Worm (Caenorhabditis elegans) whole organism, L1 larva: ENCODE results near the gene ife-3.

Experiments
- C04F5.9 ChIP-seq: sonication (generic microtip); optimal IDR thresholded peaks from 2 replicates; lab custom pipeline; 2016; ENCODE audit warnings: missing genetic modification characterization, missing compliant biosample characterization
- F16B12.6 ChIP-seq: fragments of 150-350 bp; optimal IDR thresholded peaks from 2 replicates; lab custom pipeline; 2014; ENCODE audit warnings: missing biosample characterization, missing genetic modification characterization
- Y116A8C.19 ChIP-seq: sonication (generic microtip); optimal IDR thresholded peaks from 2 replicates; lab custom pipeline; 2016; ENCODE audit warnings: missing compliant biosample characterization, missing genetic modification characterization, borderline replicate concordance
- aha-1 ChIP-seq: fragments of 150-350 bp; optimal IDR thresholded peaks from 2 replicates; lab custom pipeline; 2014; ENCODE audit warnings: missing biosample characterization, missing genetic modification characterization
- alr-1 ChIP-seq: fragments of 200-800 bp; sonication (Bioruptor generic); optimal IDR thresholded peaks from 2 replicates; lab custom pipeline; 2018; ENCODE audit warnings: borderline replicate concordance, mild to moderate bottlenecking, missing genetic modification characterization, missing compliant biosample characterization
- aly-2 ChIP-seq: fragments of 150-350 bp; optimal IDR thresholded peaks from 2 replicates; lab custom pipeline; 2014; ENCODE audit warnings: missing biosample characterization, missing genetic modification characterization
- ama-1 ChIP-seq: fragments of 150-350 bp; optimal IDR thresholded peaks from 2 replicates; lab custom pipeline; 2014
- ceh-63 ChIP-seq: fragments of 200-800 bp; sonication (Bioruptor generic); optimal IDR thresholded peaks from 2 replicates; lab custom pipeline; 2018; ENCODE audit warnings: mild to moderate bottlenecking, missing genetic modification characterization, missing compliant biosample characterization
- ceh-8 ChIP-seq: fragments of 200-800 bp; sonication (Bioruptor generic); optimal IDR thresholded peaks from 2 replicates; lab custom pipeline; 2018; ENCODE audit warnings: mild to moderate bottlenecking, missing genetic modification characterization, moderate library complexity, missing compliant biosample characterization
- ceh-82 ChIP-seq, 3 experiments: fragments of 150-350 bp in 1 of 3; sonication (generic microtip) in 2 of 3; optimal IDR thresholded peaks; 2 replicates each; lab custom pipeline; 2014 to 2017; ENCODE audit warnings: missing biosample characterization in 3 of 3, missing genetic modification characterization in 3 of 3
- ceh-88 ChIP-seq: fragments of 200-800 bp; sonication (Bioruptor generic); IDR thresholded peaks from 2 replicates; pipeline ENCODE4 v1.3.6; 2022; ENCODE audit warnings: missing genetic modification characterization, missing compliant biosample characterization
- ceh-90 ChIP-seq: sonication (generic microtip); optimal IDR thresholded peaks from 2 replicates; lab custom pipeline; 2016; ENCODE audit warnings: missing genetic modification characterization, missing compliant biosample characterization
- dsc-1 ChIP-seq: sonication (generic microtip); optimal IDR thresholded peaks from 2 replicates; lab custom pipeline; 2016; ENCODE audit warnings: mild to moderate bottlenecking, missing genetic modification characterization, missing compliant biosample characterization
- egl-13 ChIP-seq: sonication (generic microtip); optimal IDR thresholded peaks from 2 replicates; lab custom pipeline; 2016; ENCODE audit warnings: missing genotype, missing genetic modification reagents, missing genetic modification characterization, missing compliant biosample characterization
- egl-27 ChIP-seq, 2 experiments: fragments of 150-350 bp in 1 of 2; sonication (generic microtip); optimal IDR thresholded peaks; 3 replicates each; lab custom pipeline; 2017 to 2018; ENCODE audit warnings: missing biosample characterization in 2 of 2, missing genetic modification characterization in 2 of 2, missing genetic modification reagents in 2 of 2
- fkh-4 ChIP-seq: sonication (generic microtip); optimal IDR thresholded peaks from 2 replicates; lab custom pipeline; 2016; ENCODE audit warnings: missing compliant biosample characterization, missing genetic modification characterization, borderline replicate concordance
- fkh-8 ChIP-seq: sonication (generic microtip); optimal IDR thresholded peaks from 2 replicates; lab custom pipeline; 2016; ENCODE audit warnings: mild to moderate bottlenecking, missing genetic modification characterization, missing compliant biosample characterization
- fos-1 ChIP-seq: fragments of 150-350 bp; optimal IDR thresholded peaks from 2 replicates; lab custom pipeline; 2014; ENCODE audit warnings: missing biosample characterization, missing genetic modification characterization
- grh-1 ChIP-seq: fragments of 200-800 bp; sonication (Bioruptor generic); IDR thresholded peaks from 2 replicates; pipeline ENCODE4 v1.3.6; 2022; ENCODE audit warnings: missing genetic modification reagents, missing genetic modification characterization, missing compliant biosample characterization
- hlh-4 ChIP-seq: sonication (generic microtip); optimal IDR thresholded peaks from 2 replicates; lab custom pipeline; 2016; ENCODE audit warnings: mild to moderate bottlenecking, missing genetic modification characterization, missing compliant biosample characterization
- hpl-2 ChIP-seq: fragments of 150-350 bp; optimal IDR thresholded peaks from 2 replicates; lab custom pipeline; 2014; ENCODE audit warnings: missing biosample characterization, missing genetic modification reagents, missing genetic modification characterization
- isw-1 ChIP-seq: fragments of 200-800 bp; sonication (Bioruptor generic); IDR thresholded peaks from 2 replicates; pipeline ENCODE4 v1.3.6; 2022; ENCODE audit warnings: missing genetic modification characterization, missing compliant biosample characterization
- jun-1 ChIP-seq: fragments of 150-350 bp; optimal IDR thresholded peaks from 2 replicates; lab custom pipeline; 2014; ENCODE audit warnings: missing biosample characterization, missing genetic modification reagents, missing genetic modification characterization
- lin-13 ChIP-seq: fragments of 150-350 bp; optimal IDR thresholded peaks from 2 replicates; lab custom pipeline; 2014; ENCODE audit warnings: missing biosample characterization, missing genetic modification reagents, missing genetic modification characterization
- lin-39 ChIP-seq: fragments of 150-350 bp; optimal IDR thresholded peaks from 2 replicates; lab custom pipeline; 2014; ENCODE audit warnings: missing biosample characterization, missing genetic modification reagents, missing genetic modification characterization
- lir-3 ChIP-seq: sonication (generic microtip); optimal IDR thresholded peaks from 2 replicates; lab custom pipeline; 2016; ENCODE audit warnings: mild to moderate bottlenecking, missing genetic modification characterization, moderate library complexity, missing compliant biosample characterization; ENCODE audit not compliant: poor library complexity
- lsy-2 ChIP-seq, 2 experiments: fragments of 150-350 bp; optimal IDR thresholded peaks; 2 replicates each; lab custom pipeline; 2014; ENCODE audit warnings: missing biosample characterization in 2 of 2, missing genetic modification characterization in 2 of 2
- mef-2 ChIP-seq: fragments of 150-350 bp; optimal IDR thresholded peaks from 2 replicates; lab custom pipeline; 2014; ENCODE audit warnings: missing biosample characterization, missing genetic modification characterization
- mep-1 ChIP-seq: fragments of 150-350 bp; optimal IDR thresholded peaks from 2 replicates; lab custom pipeline; 2014; ENCODE audit warnings: missing biosample characterization, missing genetic modification characterization
- nhr-11 ChIP-seq: fragments of 150-350 bp; optimal IDR thresholded peaks from 2 replicates; lab custom pipeline; 2014; ENCODE audit warnings: missing biosample characterization, missing genetic modification characterization
- nhr-12 ChIP-seq: sonication (generic microtip); optimal IDR thresholded peaks from 2 replicates; lab custom pipeline; 2017; ENCODE audit warnings: missing biosample characterization, missing genetic modification characterization
- nhr-19 ChIP-seq: fragments of 200-800 bp; sonication (Bioruptor generic); conservative IDR thresholded peaks from 2 replicates; pipeline ENCODE4 v1.3.6; 2022; ENCODE audit warnings: missing genetic modification characterization, missing compliant biosample characterization
- nhr-20 ChIP-seq: sonication (generic microtip); optimal IDR thresholded peaks from 2 replicates; lab custom pipeline; 2016; ENCODE audit warnings: mild to moderate bottlenecking, missing genetic modification characterization, missing compliant biosample characterization
- nhr-237 ChIP-seq: fragments of 150-350 bp; optimal IDR thresholded peaks from 2 replicates; lab custom pipeline; 2014; ENCODE audit warnings: missing biosample characterization, missing genetic modification characterization
- nhr-28 ChIP-seq: fragments of 150-350 bp; optimal IDR thresholded peaks from 2 replicates; lab custom pipeline; 2014; ENCODE audit warnings: missing biosample characterization, missing genetic modification characterization
- nhr-71 ChIP-seq: sonication (generic microtip); optimal IDR thresholded peaks from 2 replicates; lab custom pipeline; 2016; ENCODE audit warnings: mild to moderate bottlenecking, missing genetic modification characterization, moderate library complexity, missing compliant biosample characterization
- nhr-76 ChIP-seq: sonication (generic microtip); optimal IDR thresholded peaks from 2 replicates; lab custom pipeline; 2017; ENCODE audit warnings: missing biosample characterization, missing genetic modification characterization
- nhr-77 ChIP-seq: fragments of 150-350 bp; optimal IDR thresholded peaks from 2 replicates; lab custom pipeline; 2014; ENCODE audit warnings: missing biosample characterization, missing genetic modification characterization
- nhr-84 ChIP-seq: sonication (generic microtip); optimal IDR thresholded peaks from 2 replicates; lab custom pipeline; 2017; ENCODE audit warnings: missing biosample characterization, missing genetic modification characterization
- pag-3 ChIP-seq: sonication (generic microtip); optimal IDR thresholded peaks from 2 replicates; lab custom pipeline; 2017; ENCODE audit warnings: missing genetic modification characterization, mild to moderate bottlenecking, missing compliant biosample characterization, antibody characterized with exemption, borderline replicate concordance; ENCODE audit not compliant: insufficient read depth
- rnt-1 ChIP-seq: sonication (generic microtip); optimal IDR thresholded peaks from 2 replicates; lab custom pipeline; 2016; ENCODE audit warnings: mild to moderate bottlenecking, missing genetic modification characterization, moderate library complexity, missing compliant biosample characterization
- skn-1 ChIP-seq: fragments of 150-350 bp; optimal IDR thresholded peaks from 2 replicates; lab custom pipeline; 2014; ENCODE audit warnings: missing biosample characterization, missing genetic modification characterization
- snu-23 ChIP-seq: sonication (generic microtip); optimal IDR thresholded peaks from 2 replicates; lab custom pipeline; 2016; ENCODE audit warnings: missing genetic modification characterization, missing compliant biosample characterization
- sox-4 ChIP-seq: sonication (generic microtip); optimal IDR thresholded peaks from 2 replicates; lab custom pipeline; 2016; ENCODE audit warnings: missing genetic modification characterization, missing compliant biosample characterization
- swsn-7 ChIP-seq: sonication (generic microtip); optimal IDR thresholded peaks from 2 replicates; lab custom pipeline; 2016; ENCODE audit warnings: missing genetic modification characterization, missing compliant biosample characterization
- unc-130 ChIP-seq: fragments of 150-350 bp; optimal IDR thresholded peaks from 2 replicates; lab custom pipeline; 2017; ENCODE audit warnings: missing biosample characterization, missing genetic modification characterization, inconsistent platforms
- unc-62 ChIP-seq: fragments of 150-350 bp; optimal IDR thresholded peaks from 2 replicates; lab custom pipeline; 2014; ENCODE audit warnings: missing biosample characterization, missing genetic modification reagents, missing genetic modification characterization
- unc-86 ChIP-seq: sonication (generic microtip); optimal IDR thresholded peaks from 2 replicates; lab custom pipeline; 2016; ENCODE audit warnings: missing genetic modification characterization, missing compliant biosample characterization
- unc-98 ChIP-seq: fragments of 200-800 bp; sonication (Bioruptor generic); IDR thresholded peaks from 2 replicates; pipeline ENCODE4 v1.3.6; 2022; ENCODE audit warnings: missing genetic modification characterization, missing compliant biosample characterization
- xbp-1 ChIP-seq: sonication (generic microtip); optimal IDR thresholded peaks from 2 replicates; lab custom pipeline; 2016; ENCODE audit warnings: missing genetic modification characterization, missing compliant biosample characterization

ife-3 gene

DNA sequence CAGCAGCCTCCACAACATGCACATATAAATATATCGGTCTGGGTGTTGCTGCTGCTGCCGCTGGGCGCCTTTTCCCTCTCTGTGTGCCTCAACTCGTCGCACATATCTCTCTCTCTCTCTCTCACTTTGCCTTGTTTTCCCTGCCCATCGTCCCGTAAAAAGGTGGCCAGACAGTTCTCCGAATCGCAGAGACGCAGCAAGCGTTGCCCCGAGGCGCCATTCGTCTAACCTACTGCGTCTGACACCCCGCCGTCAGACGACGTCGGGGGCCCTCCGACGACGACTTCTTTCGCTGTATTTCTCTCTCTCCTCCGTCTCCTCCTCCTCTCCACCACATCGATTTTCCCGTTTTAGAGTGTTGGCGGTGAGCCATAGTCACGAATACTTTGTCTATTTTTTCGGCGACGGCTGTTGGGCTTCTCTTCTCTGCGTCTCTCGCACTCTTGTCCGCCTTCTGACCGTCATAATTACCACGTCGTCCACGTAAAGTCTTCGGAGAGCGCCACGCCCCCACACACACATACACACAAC is 1.2 kb upstream of the ife-3 start, which contains the start of gene B0348.10 (continued):
- no peak for TF ChIP-seq egl-27 (tag; optimal IDR thresholded peaks at IDR 0.05; lab: Kevin White, UChicago)
- TF ChIP-seq egl-13 (tag; lab: Kevin White, UChicago), result peak; percentile 85
- peak; percentile 13 for TF ChIP-seq rnt-1 (tag; lab: Kevin White, UChicago)
- peak; percentile 98 for TF ChIP-seq fkh-8 (tag; lab: Kevin White, UChicago)
- TF ChIP-seq alr-1 (tag; lab: Kevin White, UChicago), result no peak
- peak; percentile 34 to 81 (median 70) for TF ChIP-seq ceh-82 (tag; optimal IDR thresholded peaks at IDR 0.05; lab: Kevin White, UChicago)
- peak; percentile 2 for TF ChIP-seq ama-1 (lab: Kevin White, UChicago)
- TF ChIP-seq nhr-84 (tag; lab: Kevin White, UChicago), result no peak
- 0 out of 2 replicates have a peak, but pooled peaks have one; percentile 29 for TF ChIP-seq nhr-19
- TF ChIP-seq unc-62 (GFP tag; lab: Kevin White, UChicago), result no peak
- peak; percentile 10 for TF ChIP-seq Y116A8C.19 (tag; lab: Kevin White, UChicago)
- peak; percentile 45 for TF ChIP-seq hpl-2 (GFP tag; lab: Kevin White, UChicago)
- peak; percentile 65 for TF ChIP-seq fos-1 (tag; lab: Kevin White, UChicago)
- TF ChIP-seq skn-1 (tag; lab: Kevin White, UChicago), result peak; percentile 18
- TF ChIP-seq mef-2 (tag; lab: Kevin White, UChicago), result no peak
- TF ChIP-seq nhr-237 (tag; lab: Kevin White, UChicago), result no peak
- peak; percentile 92 for TF ChIP-seq unc-86 (tag; lab: Kevin White, UChicago)
- TF ChIP-seq nhr-71, result peak; percentile 91
- peak; percentile 69 to 79 for TF ChIP-seq lsy-2 (tag; optimal IDR thresholded peaks at IDR 0.05; lab: Kevin White, UChicago)
- no peak for TF ChIP-seq unc-98 (GFP tag; lab: Robert Waterston, UW)
- TF ChIP-seq nhr-11 (tag; lab: Kevin White, UChicago), result no peak
- peak; percentile 24 for TF ChIP-seq lin-13 (GFP tag; lab: Kevin White, UChicago)
- TF ChIP-seq lin-39 (tag; lab: Kevin White, UChicago), result no peak
- TF ChIP-seq ceh-63, result peak; percentile 60
- no peak for TF ChIP-seq nhr-28 (tag; lab: Kevin White, UChicago)
- TF ChIP-seq isw-1, result peak; percentile 61
- peak; percentile 56 for TF ChIP-seq lir-3 (tag; lab: Kevin White, UChicago)
- TF ChIP-seq grh-1 (GFP tag; lab: Robert Waterston, UW), result peak; percentile 26
- no peak for TF ChIP-seq F16B12.6
- no peak for TF ChIP-seq C04F5.9 (tag; lab: Kevin White, UChicago)
- TF ChIP-seq jun-1, result peak; percentile 63
- TF ChIP-seq nhr-77 (tag; lab: Kevin White, UChicago), result peak; percentile 10
- TF ChIP-seq snu-23 (GFP tag; lab: Kevin White, UChicago), result peak; percentile 86
- TF ChIP-seq ceh-90 (tag; lab: Kevin White, UChicago), result no peak
- TF ChIP-seq hlh-4 (tag; lab: Kevin White, UChicago), result no peak
- TF ChIP-seq pag-3 (tag; lab: Kevin White, UChicago), result no peak
- TF ChIP-seq mep-1 (tag; lab: Kevin White, UChicago), result peak; percentile 53
- TF ChIP-seq fkh-4 (tag; lab: Kevin White, UChicago), result no peak
- TF ChIP-seq nhr-76 (tag; lab: Kevin White, UChicago), result no peak
- peak; percentile 73 for TF ChIP-seq nhr-20 (tag; lab: Kevin White, UChicago)
- no peak for TF ChIP-seq aha-1 (tag; lab: Kevin White, UChicago)
- TF ChIP-seq xbp-1, result peak; percentile 68
- peak; percentile 58; the same call in 1 of the 2 replicates for TF ChIP-seq ceh-88 (GFP tag; lab: Robert Waterston, UW)
- TF ChIP-seq swsn-7 (tag; lab: Kevin White, UChicago), result peak; percentile 88
- no peak for TF ChIP-seq unc-130 (tag; lab: Kevin White, UChicago)
- peak; percentile 15 for TF ChIP-seq ceh-8 (GFP tag; lab: Kevin White, UChicago)
- peak; percentile 62 for TF ChIP-seq dsc-1 (tag; lab: Kevin White, UChicago)
- no peak for TF ChIP-seq nhr-12 (tag; lab: Kevin White, UChicago)
- TF ChIP-seq sox-4 (tag; lab: Kevin White, UChicago), result peak; percentile 65
- TF ChIP-seq aly-2 (tag; lab: Kevin White, UChicago), result no peak
